Worm (Caenorhabditis elegans): ENCODE data around the gene C29H12.6.

C29H12.6 gene

DNA sequence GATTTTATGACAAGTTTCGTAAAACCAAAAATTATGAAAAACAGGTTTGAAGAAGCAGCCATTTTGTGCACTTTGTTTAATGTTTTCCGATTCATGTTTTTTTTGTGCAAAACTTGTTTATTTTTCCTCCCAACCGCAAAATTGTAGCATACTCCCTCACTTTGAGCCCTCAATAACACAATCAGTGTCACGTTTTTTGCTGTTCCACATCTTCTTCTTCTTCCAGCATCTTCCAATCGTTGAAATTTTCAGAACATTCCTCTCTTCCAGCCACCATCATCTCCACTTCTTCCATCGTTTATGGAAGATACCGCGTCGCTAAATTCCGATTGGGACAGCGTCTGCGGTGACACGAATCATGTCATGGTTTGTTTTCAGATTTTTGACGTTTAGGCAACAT is 14.5 kb upstream of the C29H12.6 start, which contains the start of gene abts-3:
TSS of gene abts-3 (plus strand) at position 301 of the 400 bp plus-strand sequence.
- TF ChIP-seq lin-40 (tag; optimal IDR thresholded peaks at IDR 0.05) (no peak), Y67H2A.10 (GFP tag; conservative IDR thresholded peaks at IDR 0.05) (no peak), F37B4.10 (GFP tag; IDR thresholded peaks at IDR 0.05) (no peak), xnd-1 (tag; optimal IDR thresholded peaks at IDR 0.05) (no peak), hlh-26 (GFP tag; conservative IDR thresholded peaks at IDR 0.05) (no peak), F49E8.2 (tag; optimal IDR thresholded peaks at IDR 0.05; ENCODE audit: insufficient read depth) (no peak), ceh-58 (GFP tag; IDR thresholded peaks at IDR 0.05) (no peak), ztf-28 (GFP tag; IDR thresholded peaks at IDR 0.05) (no peak), attf-3 (GFP tag; conservative IDR thresholded peaks at IDR 0.05) (no peak), lir-1 (GFP tag; conservative IDR thresholded peaks at IDR 0.05) (no peak), Y79H2A.3 (GFP tag; conservative IDR thresholded peaks at IDR 0.05) (no peak), F22D6.2 (tag; optimal IDR thresholded peaks at IDR 0.05) (no peak), nhr-120 (GFP tag; IDR thresholded peaks at IDR 0.05) (no peak), ZK185.1 (tag; optimal IDR thresholded peaks at IDR 0.05; ENCODE audit: poor library complexity, severe bottlenecking) (no peak), ceh-27 (GFP tag; optimal IDR thresholded peaks at IDR 0.05) (no peak), mel-28 (tag; optimal IDR thresholded peaks at IDR 0.05; ENCODE audit: borderline replicate concordance) (no peak)

DNA sequence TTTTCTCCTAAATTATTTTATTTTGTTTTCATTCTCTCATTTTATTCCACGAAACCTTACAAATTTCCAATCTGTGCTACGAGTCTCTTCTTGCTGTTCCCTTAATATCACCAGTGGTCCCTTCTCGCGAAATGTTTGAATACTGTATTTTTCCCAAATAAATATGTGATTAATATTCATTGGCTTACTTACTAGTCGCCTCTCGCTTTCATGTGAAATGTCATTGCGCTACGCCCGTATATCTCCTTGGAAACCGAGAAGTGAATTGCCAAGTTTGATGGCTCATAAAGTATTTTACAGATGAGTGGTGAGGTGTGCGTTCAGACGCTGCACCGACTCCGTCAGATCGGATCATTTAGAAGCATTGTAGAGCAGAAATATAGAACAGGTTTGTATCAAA is 7.2 kb upstream of the C29H12.6 start, which contains the start of gene rars-2:
TSS of gene rars-2 (plus strand) at position 301 of the 400 bp plus-strand sequence.
- TF ChIP-seq lsy-27 (tag; optimal IDR thresholded peaks at IDR 0.05; ENCODE audit: borderline replicate concordance, insufficient read depth) (no peak), tlf-1 (GFP tag; optimal IDR thresholded peaks at IDR 0.05) (no peak), madf-6 (GFP tag; IDR thresholded peaks at IDR 0.05) (peak; percentile 39; the same call in 1 of the 2 replicates), lin-35 (GFP tag; optimal IDR thresholded peaks at IDR 0.05) (no peak), madf-8 (GFP tag; conservative IDR thresholded peaks at IDR 0.05) (0 out of 2 replicates have a peak, but pooled peaks have one; percentile 8)

DNA sequence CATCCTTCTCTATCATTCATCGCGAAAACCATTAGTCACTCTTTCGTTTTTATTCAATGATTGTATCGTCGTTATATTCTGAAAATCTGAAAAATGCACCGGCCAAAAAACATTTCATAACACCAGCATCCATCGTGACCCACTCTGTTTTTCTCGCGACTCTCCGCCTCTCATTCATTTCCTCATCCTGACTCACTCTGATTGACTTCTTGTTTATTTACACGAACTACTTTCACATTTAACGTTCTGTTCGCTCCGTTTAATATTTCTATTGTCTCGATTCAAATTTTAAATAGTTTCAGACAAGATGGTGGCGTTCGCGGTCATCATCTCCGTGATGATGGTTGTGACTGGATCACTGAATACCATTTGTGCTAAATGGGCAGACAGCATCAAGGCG is 5.5 kb upstream of the C29H12.6 start, which contains the start of gene C29H12.2:
TSS of gene C29H12.2 (plus strand) at position 297 of the 400 bp plus-strand sequence.
- TF ChIP-seq F23B12.7 (tag; optimal IDR thresholded peaks at IDR 0.05; ENCODE audit: insufficient read depth) (no peak), cebp-1 (GFP tag; IDR thresholded peaks at IDR 0.05) (peak; percentile 73; the same call in 1 of the 2 replicates), cebp-1 (tag; optimal IDR thresholded peaks at IDR 0.05) (peak; percentile 86), B0019.2 (GFP tag; conservative IDR thresholded peaks at IDR 0.05) (no peak), lin-26 (GFP tag; IDR thresholded peaks at IDR 0.05) (no peak), snpc-1.1 (tag; optimal IDR thresholded peaks at IDR 0.05; ENCODE audit: insufficient read depth) (no peak), ztf-18 (tag; optimal IDR thresholded peaks at IDR 0.05) (no peak)

DNA sequence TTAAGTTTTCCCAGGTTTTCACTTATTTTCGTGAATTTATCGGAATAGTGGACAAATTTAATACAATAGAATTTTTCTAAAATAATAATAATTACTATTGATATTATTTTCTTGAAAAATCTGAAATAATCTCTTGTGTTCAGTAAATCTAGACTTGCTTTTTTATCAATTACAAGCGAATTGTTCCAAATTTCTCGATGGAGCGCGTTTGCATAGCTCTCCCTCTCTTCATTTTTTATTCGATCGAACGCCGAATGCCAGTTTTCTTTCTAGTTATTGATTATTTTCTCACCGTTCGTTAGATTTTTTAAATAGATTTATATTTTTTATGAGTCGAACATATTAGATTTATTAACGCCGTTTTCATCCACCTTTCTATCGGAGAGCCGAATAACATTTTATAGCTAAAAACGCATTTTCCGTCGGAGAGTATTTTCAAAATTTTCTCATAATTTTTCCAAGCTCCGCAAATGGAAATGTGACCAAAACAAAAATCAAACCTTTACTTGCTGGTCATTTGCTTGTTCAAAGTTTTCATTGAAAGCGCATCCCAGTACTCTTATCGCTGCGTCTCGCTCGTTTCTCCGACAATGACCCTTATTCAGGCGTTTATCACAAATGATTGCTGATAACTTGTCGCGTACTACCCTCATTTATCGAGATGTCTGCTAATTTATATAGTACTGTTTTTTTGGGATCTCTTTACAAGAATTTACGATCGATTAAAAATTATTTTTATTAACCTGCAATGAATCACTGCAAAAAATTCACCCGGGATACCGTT is 4.8 kb upstream of the C29H12.6 start:
- TF ChIP-seq ztf-3 (GFP tag; optimal IDR thresholded peaks at IDR 0.05) = no peak
- no peak for TF ChIP-seq mxl-1 (tag; optimal IDR thresholded peaks at IDR 0.05)
- TF ChIP-seq F23B12.7 (tag; optimal IDR thresholded peaks at IDR 0.05; ENCODE audit: insufficient read depth) = peak; percentile 68
- TF ChIP-seq efl-1 (GFP tag; optimal IDR thresholded peaks at IDR 0.05) = peak; percentile 4
- TF ChIP-seq madf-6 (GFP tag; IDR thresholded peaks at IDR 0.05) = peak; percentile 95
- no peak for TF ChIP-seq ceh-27 (GFP tag; optimal IDR thresholded peaks at IDR 0.05)
- TF ChIP-seq T26A5.8 (tag; optimal IDR thresholded peaks at IDR 0.05) = no peak
- no peak for TF ChIP-seq somi-1 (GFP tag; optimal IDR thresholded peaks at IDR 0.05)
- peak; percentile 87 for TF ChIP-seq mcd-1 (GFP tag; IDR thresholded peaks at IDR 0.05)
- TF ChIP-seq die-1 (tag; optimal IDR thresholded peaks at IDR 0.05) = no peak
- no peak for TF ChIP-seq athp-1 (tag; optimal IDR thresholded peaks at IDR 0.05)
- no peak for TF ChIP-seq rpc-1 (optimal IDR thresholded peaks at IDR 0.05)
- no peak for TF ChIP-seq rpc-1 (tag; optimal IDR thresholded peaks at IDR 0.05)
- TF ChIP-seq ceh-91 (GFP tag; IDR thresholded peaks at IDR 0.05) = peak; percentile 34; the same call in 1 of the 2 replicates
- TF ChIP-seq nhr-80 (tag; optimal IDR thresholded peaks at IDR 0.05) = peak; percentile 54
- TF ChIP-seq attf-5 (GFP tag; optimal IDR thresholded peaks at IDR 0.05) = no peak
- no peak for TF ChIP-seq lsy-27 (tag; optimal IDR thresholded peaks at IDR 0.05; ENCODE audit: borderline replicate concordance, insufficient read depth)
- no peak for TF ChIP-seq pha-4 (tag; optimal IDR thresholded peaks at IDR 0.05)
- TF ChIP-seq madf-8 (GFP tag; conservative IDR thresholded peaks at IDR 0.05) = peak; percentile 93
